Worm (Caenorhabditis elegans) whole organism, L4/young adult: ENCODE results near the gene F28B12.1.

ENCODE experiments used
- dao-5 ChIP-seq: sonication (generic microtip); optimal IDR thresholded peaks from 2 replicates; lab custom pipeline; 2016; ENCODE audit warnings: missing genotype, missing genetic modification characterization, moderate library complexity, missing compliant biosample characterization
- him-1 ChIP-seq: sonication (generic microtip); optimal IDR thresholded peaks from 2 replicates; lab custom pipeline; 2016; ENCODE audit warnings: missing genotype, missing genetic modification reagents, missing genetic modification characterization, missing compliant biosample characterization

- TF ChIP-seq dao-5 (tag; lab: Kevin White, UChicago) (no peak), him-1 (tag; lab: Kevin White, UChicago) (no peak)
Observed at ce11 chrII:5951745-5952144, 9.0 kb downstream of the F28B12.1 start.
